Fruit fly (Drosophila melanogaster): ENCODE measurements around the gene MnM.

MnM gene

DNA sequence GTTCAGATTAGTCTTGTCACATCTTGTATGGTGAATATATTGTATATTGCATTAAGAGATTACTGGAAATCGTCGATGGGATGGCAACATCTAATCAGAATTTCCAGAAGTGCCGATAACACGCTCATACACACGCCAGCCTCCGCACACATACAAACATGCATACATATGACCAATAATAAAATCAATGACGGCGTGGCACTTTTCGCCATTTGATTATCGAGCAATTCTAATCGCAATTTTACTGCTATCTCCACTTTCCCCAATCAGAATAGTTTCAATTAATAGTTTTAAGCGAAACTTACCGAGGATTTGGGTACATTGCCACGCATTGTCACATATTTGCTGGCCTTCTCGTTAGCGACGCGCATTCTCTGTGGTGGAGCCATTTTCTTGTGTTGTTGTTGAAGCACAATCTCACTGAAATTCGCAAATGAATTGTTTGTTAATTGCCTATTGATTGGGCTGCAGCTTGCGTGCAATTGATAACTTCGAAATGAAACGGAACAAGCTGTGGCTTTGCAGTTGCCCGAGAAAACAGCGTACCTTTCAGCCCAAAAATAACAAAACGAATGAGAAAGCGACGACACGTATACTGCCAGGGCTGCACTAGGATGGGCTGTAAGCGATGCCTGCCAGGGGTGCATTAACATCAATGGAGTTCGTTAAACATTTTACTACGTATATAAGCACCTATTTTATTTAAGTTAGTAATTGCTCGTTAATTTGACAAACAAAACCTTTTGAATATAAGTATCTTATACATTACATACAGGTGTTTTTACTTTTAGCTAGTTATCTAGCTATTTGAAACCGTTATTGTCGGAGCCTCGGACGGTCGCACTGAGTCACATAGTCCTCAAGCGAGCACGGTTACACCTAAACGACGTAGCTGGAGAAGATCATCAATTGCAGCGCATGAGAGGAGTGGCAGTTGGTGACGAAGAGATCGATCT lies 20.3 kb upstream of the MnM start, which contains the start of the genes CG32276 and gry (continued):
- no peak for TF ChIP-seq Dfd (GFP tag; optimal IDR thresholded peaks at IDR 0.05)
- TF ChIP-seq Dp (GFP tag; optimal IDR thresholded peaks at IDR 0.05), result peak; percentile 22
- peak; percentile 70 for TF ChIP-seq CG4328 (GFP tag; optimal IDR thresholded peaks at IDR 0.05)
- peak; percentile 42 for TF ChIP-seq Camta (GFP tag; optimal IDR thresholded peaks at IDR 0.05)
- peak; percentile 50 for TF ChIP-seq CG3065 (GFP tag; optimal IDR thresholded peaks at IDR 0.05)
- peak; percentile 84 for TF ChIP-seq CG30403 (GFP tag; optimal IDR thresholded peaks at IDR 0.05)
- no peak for TF ChIP-seq CkIIα-i1 (GFP tag; IDR thresholded peaks at IDR 0.05)
- peak; percentile 64 for TF ChIP-seq CG9215 (GFP tag; IDR thresholded peaks at IDR 0.05)
- TF ChIP-seq CG11247 (GFP tag; IDR thresholded peaks at IDR 0.05), result peak; percentile 54
- peak; percentile 65 for TF ChIP-seq Bdp1 (GFP tag; optimal IDR thresholded peaks at IDR 0.05)
- TF ChIP-seq CG17829 (tag; optimal IDR thresholded peaks at IDR 0.05), result peak; percentile 87
- TF ChIP-seq Xrp1 (GFP tag; IDR thresholded peaks at IDR 0.05), result peak; percentile 72; the same call in 1 of the 2 replicates
- TF ChIP-seq Med (GFP tag), result peak; percentile 97
- peak; percentile 85 for TF ChIP-seq MBD-R2 (GFP tag; IDR thresholded peaks at IDR 0.05)
- peak; percentile 82 for TF ChIP-seq Mad (GFP tag; optimal IDR thresholded peaks at IDR 0.05)
- peak; percentile 70 for TF ChIP-seq Hr3 (GFP tag; optimal IDR thresholded peaks at IDR 0.05)
- TF ChIP-seq fru (optimal IDR thresholded peaks at IDR 0.05), result no peak
- peak; percentile 58 for TF ChIP-seq p53 (GFP tag; optimal IDR thresholded peaks at IDR 0.05)
- no peak for TF ChIP-seq CG12744 (GFP tag; optimal IDR thresholded peaks at IDR 0.05)
- peak; percentile 82 for TF ChIP-seq maf-S (GFP tag; optimal IDR thresholded peaks at IDR 0.05)
- peak; percentile 63; the same call in 1 of the 2 replicates for TF ChIP-seq CG13287 (GFP tag; IDR thresholded peaks at IDR 0.05; ENCODE audit: partially characterized antibody)
- peak; percentile 53 for TF ChIP-seq CG3838 (GFP tag; optimal IDR thresholded peaks at IDR 0.05)
- TF ChIP-seq CG11695 (GFP tag; IDR thresholded peaks at IDR 0.05), result peak; percentile 73
- TF ChIP-seq shn (GFP tag; optimal IDR thresholded peaks at IDR 0.05), result peak; percentile 65
- TF ChIP-seq Mes4 (GFP tag; optimal IDR thresholded peaks at IDR 0.05), result peak; percentile 80
- TF ChIP-seq luna (GFP tag; optimal IDR thresholded peaks at IDR 0.05), result no peak
- peak; percentile 86 for TF ChIP-seq Side (GFP tag; optimal IDR thresholded peaks at IDR 0.05)
- TF ChIP-seq sr (GFP tag; IDR thresholded peaks at IDR 0.05), result no peak; the same call in 2 of the 3 replicates
- no peak for TF ChIP-seq Opbp (GFP tag; IDR thresholded peaks at IDR 0.05; ENCODE audit: partially characterized antibody)
- TF ChIP-seq fd96Cb (tag; optimal IDR thresholded peaks at IDR 0.05), result peak; percentile 57
- TF ChIP-seq fd3F (GFP tag; optimal IDR thresholded peaks at IDR 0.05), result peak; percentile 53
- TF ChIP-seq CG12071 (GFP tag; optimal IDR thresholded peaks at IDR 0.05), result no peak
- no peak for TF ChIP-seq fd64A (GFP tag; optimal IDR thresholded peaks at IDR 0.05)
- peak; percentile 65; the same call in 1 of the 2 replicates for TF ChIP-seq lmd (GFP tag; IDR thresholded peaks at IDR 0.05)
- TF ChIP-seq sens (GFP tag), result peak; percentile 94
- TF ChIP-seq ac (GFP tag; optimal IDR thresholded peaks at IDR 0.05), result no peak
- TF ChIP-seq CG34224 (GFP tag; IDR thresholded peaks at IDR 0.05; ENCODE audit: partially characterized antibody), result no peak; the same call in 2 of the 3 replicates
- peak; percentile 84 for TF ChIP-seq NC2β (GFP tag; optimal IDR thresholded peaks at IDR 0.05)
- peak; percentile 60 for TF ChIP-seq CG7556 (GFP tag; optimal IDR thresholded peaks at IDR 0.05)
- peak; percentile 54; the same call in 1 of the 2 replicates for TF ChIP-seq cas (GFP tag; IDR thresholded peaks at IDR 0.05)
- no peak for TF ChIP-seq kah (GFP tag; optimal IDR thresholded peaks at IDR 0.05)
- no peak for TF ChIP-seq CG17612 (GFP tag; IDR thresholded peaks at IDR 0.05)
- TF ChIP-seq Ets65A (GFP tag), result peak; percentile 98
- TF ChIP-seq CG5245 (GFP tag; optimal IDR thresholded peaks at IDR 0.05), result peak; percentile 70
- peak; percentile 82 for TF ChIP-seq bab2 (GFP tag; optimal IDR thresholded peaks at IDR 0.05)
- peak; percentile 7 for TF ChIP-seq CG17912 (GFP tag; optimal IDR thresholded peaks at IDR 0.05)
- TF ChIP-seq cad (GFP tag; optimal IDR thresholded peaks at IDR 0.05), result no peak
- no peak for TF ChIP-seq sug (tag; optimal IDR thresholded peaks at IDR 0.05)
- TF ChIP-seq run (tag; optimal IDR thresholded peaks at IDR 0.05), result no peak
- peak; percentile 46; the same call in 1 of the 2 replicates for TF ChIP-seq CG1024 (GFP tag; IDR thresholded peaks at IDR 0.05)
